Fruit fly (Drosophila melanogaster): ENCODE measurements around the gene Phs.

DNA sequence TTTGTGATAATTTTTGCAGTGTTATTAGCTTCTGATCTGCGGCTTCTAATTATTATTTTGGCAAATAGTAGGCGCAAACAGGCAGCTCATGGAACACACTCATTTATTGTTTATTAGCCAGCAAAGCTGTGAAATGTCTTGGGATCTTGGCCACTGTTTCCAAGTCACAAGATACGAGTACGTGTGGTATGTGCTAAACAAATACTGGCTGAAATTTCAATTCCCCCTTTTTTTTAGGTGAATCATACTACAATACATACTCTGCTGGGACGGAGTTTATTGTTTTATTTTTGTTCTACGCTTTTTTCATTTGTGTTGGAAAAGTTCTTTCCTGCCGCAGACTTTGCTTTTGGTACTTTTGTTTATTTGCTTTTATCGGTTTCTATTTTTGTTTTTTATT is 11.4 kb downstream of the Phs start:
- TF ChIP-seq CG8478 (optimal IDR thresholded peaks at IDR 0.05) (no peak), CTCF (optimal IDR thresholded peaks at IDR 0.05) (no peak)
